Worm (Caenorhabditis elegans) whole organism, mixed stage, embryonic: Measurements from ENCODE around the gene grsp-1.

Experiments
- blmp-1 ChIP-seq: fragments of 150-350 bp; optimal IDR thresholded peaks from 2 replicates; lab custom pipeline; 2014; ENCODE audit warnings: missing biosample characterization, missing genetic modification characterization
- ceh-43 ChIP-seq: fragments of 200-800 bp; sonication (Bioruptor generic); optimal IDR thresholded peaks from 2 replicates; lab custom pipeline; 2018; ENCODE audit warnings: mild to moderate bottlenecking, missing genetic modification characterization, moderate library complexity, missing compliant biosample characterization
- lin-13 ChIP-seq: fragments of 150-350 bp; optimal IDR thresholded peaks from 2 replicates; lab custom pipeline; 2014; ENCODE audit warnings: missing biosample characterization, missing genetic modification characterization
- nhr-12 ChIP-seq: fragments of 150-350 bp; optimal IDR thresholded peaks from 2 replicates; lab custom pipeline; 2014; ENCODE audit warnings: missing biosample characterization, missing genetic modification characterization
- nhr-28 ChIP-seq: fragments of 150-350 bp; optimal IDR thresholded peaks from 2 replicates; lab custom pipeline; 2014; ENCODE audit warnings: missing biosample characterization, missing genetic modification characterization
- pha-4 ChIP-seq: fragments of 150-350 bp; optimal IDR thresholded peaks from 2 replicates; lab custom pipeline; 2018; ENCODE audit warnings: missing biosample characterization, missing genetic modification reagents, missing genetic modification characterization
- unc-62 ChIP-seq: fragments of 150-350 bp; optimal IDR thresholded peaks from 2 replicates; lab custom pipeline; 2014; ENCODE audit warnings: missing biosample characterization, missing genetic modification reagents, missing genetic modification characterization
- ztf-11 ChIP-seq: fragments of 150-350 bp; optimal IDR thresholded peaks from 2 replicates; lab custom pipeline; 2014; ENCODE audit warnings: missing biosample characterization, missing genetic modification characterization

DNA sequence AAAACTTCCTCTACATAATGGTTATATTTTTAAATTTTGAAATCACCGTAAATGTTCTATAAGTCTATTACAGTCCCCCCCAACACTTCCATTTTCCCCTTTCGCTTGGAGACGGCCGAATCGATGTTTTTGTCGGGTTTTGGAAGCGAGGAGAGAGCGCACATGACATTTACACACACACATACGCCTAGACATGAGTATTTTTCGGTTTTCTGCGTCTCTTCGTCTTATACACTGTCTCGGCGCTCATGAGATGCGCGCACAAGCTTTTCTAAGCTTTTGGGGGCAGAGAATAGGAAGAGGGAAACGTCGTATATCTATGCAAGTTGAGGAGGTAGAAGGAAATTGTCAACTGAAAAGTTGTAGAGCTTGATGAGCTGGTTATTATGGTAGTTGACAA, 10.8 kb downstream of the grsp-1 start:
- no peak for TF ChIP-seq nhr-12 (tag; lab: Kevin White, UChicago)
- TF ChIP-seq unc-62 (GFP tag; lab: Kevin White, UChicago) = no peak
- TF ChIP-seq blmp-1 (tag; lab: Kevin White, UChicago) = no peak
- TF ChIP-seq nhr-28 (tag; lab: Kevin White, UChicago) = no peak
- no peak for TF ChIP-seq ztf-11 (tag; lab: Kevin White, UChicago)
- no peak for TF ChIP-seq pha-4 (tag; lab: Kevin White, UChicago)
- TF ChIP-seq lin-13 = no peak
- TF ChIP-seq ceh-43 = no peak
